Worm (Caenorhabditis elegans) whole organism, L4/young adult: ENCODE data around the gene F33E11.3.

Experiments used
- W03F9.2 ChIP-seq: fragments of 150-350 bp; optimal IDR thresholded peaks from 2 replicates; lab custom pipeline; 2014; ENCODE audit warnings: missing biosample characterization, missing genetic modification characterization
- him-1 ChIP-seq: sonication (generic microtip); optimal IDR thresholded peaks from 2 replicates; lab custom pipeline; 2016; ENCODE audit warnings: missing genotype, missing genetic modification reagents, missing genetic modification characterization, missing compliant biosample characterization

DNA sequence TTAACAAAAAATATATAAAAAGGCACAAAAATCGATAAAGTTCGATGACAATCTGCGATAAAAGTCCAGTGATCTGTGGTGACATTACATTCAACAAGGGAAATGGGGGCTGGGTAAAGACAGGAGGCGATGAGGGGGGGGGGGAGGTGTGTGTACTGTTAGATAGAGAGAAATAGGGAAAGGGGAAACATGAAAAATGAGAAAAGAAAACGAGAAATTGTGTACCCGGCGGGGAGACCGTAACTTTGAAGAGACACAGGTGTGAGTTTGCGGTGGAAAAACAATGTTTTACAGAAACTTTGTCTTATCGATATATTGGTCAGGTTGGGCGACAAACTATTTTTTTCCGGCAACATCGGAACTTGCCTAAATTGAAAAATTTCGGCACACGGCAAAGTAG, 44.2 kb downstream of the F33E11.3 start:
- TF ChIP-seq W03F9.2 (tag; lab: Kevin White, UChicago) (no peak), him-1 (tag; lab: Kevin White, UChicago) (no peak)
